Worm (Caenorhabditis elegans) whole organism, early embryonic: ENCODE results near the gene Y22D7AR.3.

ENCODE experiments used
- ama-1 ChIP-seq: fragments of 150-350 bp; optimal IDR thresholded peaks from 2 replicates; lab custom pipeline; 2014
- hmg-4 ChIP-seq: fragments of 200-800 bp; sonication (Bioruptor generic); optimal IDR thresholded peaks from 2 replicates; lab custom pipeline; 2018; ENCODE audit warnings: mild to moderate bottlenecking, missing genetic modification characterization, missing compliant biosample characterization

DNA sequence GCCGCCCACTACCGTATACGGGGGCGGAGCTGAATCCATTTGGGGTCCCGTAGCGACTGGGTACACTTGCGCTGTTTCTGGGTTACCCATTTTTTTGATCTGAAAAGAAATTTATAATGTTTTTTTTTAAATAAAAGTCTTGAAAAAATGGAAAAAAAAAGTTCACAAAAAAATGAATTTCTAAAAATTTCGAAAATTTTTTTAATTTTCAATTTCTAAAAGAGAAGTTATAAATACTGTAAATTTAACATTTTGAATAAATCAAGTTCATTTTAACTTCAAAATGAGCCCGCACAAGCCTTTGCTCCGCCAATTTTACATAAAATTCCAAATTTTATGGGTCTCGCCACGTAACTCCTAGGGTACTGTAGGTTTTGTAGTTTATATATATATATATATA, 5.9 kb downstream of the Y22D7AR.3 start, which contains the start of gene Y22D7AL.15:
- no peak for TF ChIP-seq ama-1 (lab: Kevin White, UChicago)
- TF ChIP-seq hmg-4: no peak
